Worm (Caenorhabditis elegans) whole organism, early embryonic: Measurements from ENCODE around the gene F55G1.1.

Source experiments
- B0310.2 ChIP-seq: sonication (generic microtip); optimal IDR thresholded peaks from 2 replicates; lab custom pipeline; 2016; ENCODE audit warnings: mild to moderate bottlenecking, missing genetic modification characterization, missing compliant biosample characterization
- F13C5.2 ChIP-seq: sonication (generic microtip); optimal IDR thresholded peaks from 2 replicates; lab custom pipeline; 2017; ENCODE audit warnings: mild to moderate bottlenecking, missing genetic modification characterization, inconsistent platforms, missing compliant biosample characterization
- aly-1 ChIP-seq: sonication (generic microtip); optimal IDR thresholded peaks from 2 replicates; lab custom pipeline; 2016; ENCODE audit warnings: missing genetic modification characterization, missing compliant biosample characterization
- ama-1 ChIP-seq: fragments of 150-350 bp; optimal IDR thresholded peaks from 2 replicates; lab custom pipeline; 2014
- ceh-13 ChIP-seq: fragments of 200-800 bp; sonication (Bioruptor generic); optimal IDR thresholded peaks from 2 replicates; lab custom pipeline; 2018; ENCODE audit warnings: mild to moderate bottlenecking, missing genetic modification characterization, missing compliant biosample characterization
- ceh-36 ChIP-seq: sonication (generic microtip); optimal IDR thresholded peaks from 2 replicates; lab custom pipeline; 2016; ENCODE audit warnings: missing genetic modification characterization, inconsistent platforms, missing compliant biosample characterization
- ets-7 ChIP-seq: sonication (generic microtip); optimal IDR thresholded peaks from 2 replicates; lab custom pipeline; 2016; ENCODE audit warnings: missing genotype, missing genetic modification characterization, missing compliant biosample characterization
- flt-1 ChIP-seq: fragments of 200-800 bp; sonication (Bioruptor generic); IDR thresholded peaks from 2 replicates; pipeline ENCODE4 v1.3.6; 2022; ENCODE audit warnings: missing genetic modification characterization, missing compliant biosample characterization
- hmbx-1 ChIP-seq: sonication (generic microtip); optimal IDR thresholded peaks from 2 replicates; lab custom pipeline; 2016; ENCODE audit warnings: mild to moderate bottlenecking, missing genetic modification characterization, missing compliant biosample characterization
- hmg-4 ChIP-seq: fragments of 200-800 bp; sonication (Bioruptor generic); optimal IDR thresholded peaks from 2 replicates; lab custom pipeline; 2018; ENCODE audit warnings: mild to moderate bottlenecking, missing genetic modification characterization, missing compliant biosample characterization
- hnd-1 ChIP-seq: sonication (generic microtip); optimal IDR thresholded peaks from 2 replicates; lab custom pipeline; 2016; ENCODE audit warnings: missing genetic modification characterization, missing compliant biosample characterization
- pes-1 ChIP-seq: fragments of 200-800 bp; sonication (Bioruptor generic); IDR thresholded peaks from 2 replicates; pipeline ENCODE4 v1.3.6; 2022; ENCODE audit warnings: missing genetic modification reagents, missing genetic modification characterization, missing compliant biosample characterization
- scrt-1 ChIP-seq: fragments of 200-800 bp; sonication (Bioruptor generic); IDR thresholded peaks from 2 replicates; pipeline ENCODE4 v1.3.6; 2022; ENCODE audit warnings: missing genetic modification characterization, missing compliant biosample characterization
- sea-1 ChIP-seq: fragments of 200-800 bp; sonication (Bioruptor generic); conservative IDR thresholded peaks from 2 replicates; pipeline ENCODE4 v1.3.6; 2022; ENCODE audit warnings: missing genetic modification characterization, missing compliant biosample characterization
- tbx-11 ChIP-seq: fragments of 200-800 bp; sonication (Bioruptor generic); IDR thresholded peaks from 2 replicates; pipeline ENCODE4 v1.3.6; 2022; ENCODE audit warnings: missing genetic modification characterization, missing compliant biosample characterization
- tbx-37 ChIP-seq: fragments of 200-800 bp; sonication (Bioruptor generic); conservative IDR thresholded peaks from 2 replicates; pipeline ENCODE4 v1.3.6; 2022; ENCODE audit warnings: missing genetic modification reagents, missing genetic modification characterization, missing compliant biosample characterization
- tra-4 ChIP-seq: sonication (generic microtip); optimal IDR thresholded peaks from 2 replicates; lab custom pipeline; 2017; ENCODE audit warnings: missing genetic modification characterization, missing compliant biosample characterization

Gene F55G1.1

DNA sequence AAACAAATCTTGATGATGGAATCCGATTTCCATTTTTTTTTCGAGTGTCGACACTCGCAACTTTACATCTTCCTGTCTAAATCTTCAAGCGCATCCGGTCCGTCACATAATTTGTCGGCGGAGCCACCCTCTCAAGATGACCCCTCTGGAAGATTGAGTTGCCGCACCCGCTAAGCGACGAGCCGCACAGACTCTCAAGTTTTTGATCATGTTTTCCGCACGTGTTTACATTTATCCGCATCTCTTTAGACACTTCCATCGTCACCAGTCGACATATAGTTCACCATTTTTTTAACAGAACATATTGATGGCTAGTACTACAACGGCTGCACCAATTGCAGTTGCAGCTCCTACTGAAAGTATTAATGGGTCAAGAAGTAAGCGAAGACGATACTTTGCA lies at the start of gene F55G1.1:
F55G1.1 (plus strand) TSS at position 301 of the 400 bp plus-strand sequence.
- TF ChIP-seq flt-1 (GFP tag; lab: Robert Waterston, UW) (no peak), ets-7 (tag; lab: Kevin White, UChicago) (no peak), B0310.2 (tag; lab: Kevin White, UChicago) (no peak), F13C5.2 (no peak), ama-1 (no peak), tra-4 (tag; lab: Kevin White, UChicago) (no peak), aly-1 (tag; lab: Kevin White, UChicago) (no peak), hmbx-1 (no peak), tbx-11 (no peak), hnd-1 (tag; lab: Kevin White, UChicago) (no peak), ceh-36 (tag; lab: Kevin White, UChicago) (no peak), scrt-1 (no peak), sea-1 (GFP tag; lab: Robert Waterston, UW) (no peak), pes-1 (GFP tag; lab: Robert Waterston, UW) (no peak), tbx-37 (no peak), ceh-13 (GFP tag; lab: Kevin White, UChicago) (no peak)

ce11 chrIV:7445236-7445635 lies 46.3 kb upstream of the F55G1.1 start, which contains the start of gene valv-1:
Gene valv-1, minus strand, starts transcription at chrIV:7445336.
- TF ChIP-seq pes-1 (GFP tag; lab: Robert Waterston, UW) (no peak), tbx-11 (no peak), F13C5.2 (no peak), ceh-13 (GFP tag; lab: Kevin White, UChicago) (no peak), ceh-36 (tag; lab: Kevin White, UChicago) (no peak), hmg-4 (no peak), aly-1 (tag; lab: Kevin White, UChicago) (no peak), tbx-37 (no peak), B0310.2 (tag; lab: Kevin White, UChicago) (no peak), scrt-1 (no peak), hmbx-1 (no peak), sea-1 (GFP tag; lab: Robert Waterston, UW) (no peak), tra-4 (tag; lab: Kevin White, UChicago) (no peak), hnd-1 (tag; lab: Kevin White, UChicago) (no peak)

DNA sequence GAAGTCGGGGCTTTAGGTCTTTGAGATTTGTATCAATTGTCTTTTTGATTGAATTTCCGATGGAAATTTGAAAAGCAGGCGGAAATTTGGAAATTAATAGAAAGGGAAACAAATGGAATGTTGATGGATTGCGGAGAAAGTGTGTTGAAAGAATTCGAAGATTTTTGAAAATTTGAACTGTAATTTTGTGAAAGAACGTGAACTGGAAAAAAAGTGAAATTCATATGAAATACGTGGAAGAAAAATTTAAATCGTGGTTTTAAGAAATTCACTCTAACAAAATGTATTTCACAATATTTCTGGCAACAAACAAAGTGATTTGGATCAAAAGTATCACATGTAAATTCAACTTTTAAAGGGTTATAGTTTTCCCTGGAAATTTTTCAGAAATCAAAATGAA lies 45.6 kb upstream of the F55G1.1 start, which contains the start of gene B0496.1:
B0496.1 (plus strand) TSS at position 301 of the 400 bp plus-strand sequence.
- no peak for TF ChIP-seq hmbx-1
- no peak for TF ChIP-seq aly-1 (tag; lab: Kevin White, UChicago)
- TF ChIP-seq hnd-1 (tag; lab: Kevin White, UChicago): no peak
- TF ChIP-seq pes-1 (GFP tag; lab: Robert Waterston, UW): no peak
- no peak for TF ChIP-seq tbx-11
- TF ChIP-seq tbx-37: no peak
- TF ChIP-seq F13C5.2: no peak
- TF ChIP-seq ets-7 (tag; lab: Kevin White, UChicago): no peak
- no peak for TF ChIP-seq flt-1 (GFP tag; lab: Robert Waterston, UW)
- TF ChIP-seq hmg-4: no peak
- TF ChIP-seq B0310.2 (tag; lab: Kevin White, UChicago): no peak
- TF ChIP-seq ceh-36 (tag; lab: Kevin White, UChicago): no peak
- no peak for TF ChIP-seq ama-1
- no peak for TF ChIP-seq tra-4 (tag; lab: Kevin White, UChicago)
- TF ChIP-seq scrt-1: no peak
- TF ChIP-seq ceh-13 (GFP tag; lab: Kevin White, UChicago): no peak

- TF ChIP-seq tbx-37: no peak
- TF ChIP-seq flt-1 (GFP tag; lab: Robert Waterston, UW): no peak
Measured at ce11 chrIV:7447556-7447955, 44.0 kb upstream of the F55G1.1 start, which contains the start of gene B0496.2. Gene B0496.2, plus strand, starts transcription at chrIV:7447856.

DNA sequence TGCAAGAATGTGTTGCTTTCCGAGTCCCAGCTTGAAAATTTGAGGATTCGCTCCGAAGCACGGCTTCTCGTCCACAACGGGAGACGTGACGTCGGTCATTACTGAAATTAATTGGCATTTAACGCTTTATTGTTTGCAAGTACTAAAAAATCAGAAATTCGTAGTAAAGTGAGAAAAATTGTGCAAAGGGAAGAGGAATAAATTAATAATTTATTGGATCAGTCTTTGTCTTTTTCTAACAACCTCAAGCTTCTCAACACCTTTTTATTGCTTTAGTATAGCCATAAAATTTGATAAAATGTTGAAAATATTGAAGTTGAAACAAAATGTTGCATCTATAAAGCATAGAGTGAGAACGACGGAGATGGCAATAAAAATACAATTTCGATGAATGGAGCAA lies 40.2 kb upstream of the F55G1.1 start, which contains the start of gene tes-1:
tes-1 (minus strand) TSS at position 101 of the 400 bp plus-strand sequence.
- no peak for TF ChIP-seq ceh-36 (tag; lab: Kevin White, UChicago)
- TF ChIP-seq tbx-11: no peak
- no peak for TF ChIP-seq flt-1 (GFP tag; lab: Robert Waterston, UW)
- TF ChIP-seq hmg-4: no peak
- no peak for TF ChIP-seq tra-4 (tag; lab: Kevin White, UChicago)
- no peak for TF ChIP-seq ama-1
- no peak for TF ChIP-seq hnd-1 (tag; lab: Kevin White, UChicago)
- no peak for TF ChIP-seq sea-1 (GFP tag; lab: Robert Waterston, UW)
- no peak for TF ChIP-seq hmbx-1
- TF ChIP-seq ceh-13 (GFP tag; lab: Kevin White, UChicago): no peak
- TF ChIP-seq aly-1 (tag; lab: Kevin White, UChicago): no peak
- TF ChIP-seq B0310.2 (tag; lab: Kevin White, UChicago): no peak

- TF ChIP-seq pes-1 (GFP tag; lab: Robert Waterston, UW): no peak
- no peak for TF ChIP-seq hmg-4
- no peak for TF ChIP-seq hmbx-1
- no peak for TF ChIP-seq ceh-13 (GFP tag; lab: Kevin White, UChicago)
- no peak for TF ChIP-seq tbx-11
- TF ChIP-seq flt-1 (GFP tag; lab: Robert Waterston, UW): no peak
- no peak for TF ChIP-seq aly-1 (tag; lab: Kevin White, UChicago)
- no peak for TF ChIP-seq scrt-1
- TF ChIP-seq tra-4 (tag; lab: Kevin White, UChicago): no peak
- TF ChIP-seq ets-7 (tag; lab: Kevin White, UChicago): no peak
- TF ChIP-seq B0310.2 (tag; lab: Kevin White, UChicago): no peak
- no peak for TF ChIP-seq F13C5.2
- TF ChIP-seq ama-1: no peak
- no peak for TF ChIP-seq tbx-37
Measured at ce11 chrIV:7453661-7454159, 37.9 kb upstream of the F55G1.1 start.

- TF ChIP-seq scrt-1: no peak
- no peak for TF ChIP-seq sea-1 (GFP tag; lab: Robert Waterston, UW)
- no peak for TF ChIP-seq ceh-36 (tag; lab: Kevin White, UChicago)
- TF ChIP-seq tra-4 (tag; lab: Kevin White, UChicago): no peak
- TF ChIP-seq pes-1 (GFP tag; lab: Robert Waterston, UW): no peak
- no peak for TF ChIP-seq aly-1 (tag; lab: Kevin White, UChicago)
- no peak for TF ChIP-seq ets-7 (tag; lab: Kevin White, UChicago)
- TF ChIP-seq tbx-11: no peak
- TF ChIP-seq tbx-37: no peak
- no peak for TF ChIP-seq ceh-13 (GFP tag; lab: Kevin White, UChicago)
- no peak for TF ChIP-seq flt-1 (GFP tag; lab: Robert Waterston, UW)
- no peak for TF ChIP-seq F13C5.2
- no peak for TF ChIP-seq hmg-4
- TF ChIP-seq ama-1: no peak
Measured at ce11 chrIV:7454890-7455289, 36.7 kb upstream of the F55G1.1 start.
